Fruit fly (Drosophila melanogaster) whole organism: Measurements from ENCODE around the gene Pxd.

Source experiments
- pan ChIP-seq: fragments of >200 bp; optimal IDR thresholded peaks from 2 replicates; lab custom pipeline; 2017
- psq ChIP-seq: fragments of >200 bp; optimal IDR thresholded peaks from 2 replicates; lab custom pipeline; 2017

DNA sequence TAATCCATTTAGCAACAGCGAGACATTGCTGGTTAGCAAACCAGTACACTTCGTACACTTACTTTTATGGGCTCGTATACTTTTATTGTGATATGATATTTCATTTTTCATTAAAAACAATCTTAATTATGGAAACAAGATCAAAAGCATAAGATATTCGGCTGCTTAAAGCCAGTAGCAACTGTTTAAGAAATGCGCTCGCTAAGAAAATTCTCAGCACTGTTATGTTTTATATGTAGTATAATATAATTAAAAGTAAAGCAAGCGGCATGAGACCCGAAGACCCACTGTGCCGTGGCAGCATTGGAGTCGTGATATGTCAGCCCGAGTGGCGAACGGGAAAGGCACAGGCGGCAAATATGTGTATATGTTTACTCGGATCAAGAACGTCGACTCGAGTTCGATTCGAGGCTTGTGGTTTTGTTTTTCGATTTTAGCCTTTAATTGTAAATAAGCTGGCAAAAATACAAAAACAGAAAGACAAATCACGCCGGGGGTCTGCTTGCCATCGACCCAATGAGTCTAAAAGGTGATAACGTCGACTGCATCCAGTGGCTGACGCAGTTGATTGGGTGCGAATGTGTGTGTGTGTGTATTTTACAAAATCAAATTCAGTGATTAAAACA lies 4.6 kb downstream of the Pxd start:
- TF ChIP-seq psq (lab: Kevin White, UChicago): no peak
- TF ChIP-seq pan (lab: Kevin White, UChicago): no peak
